Worm (Caenorhabditis elegans): ENCODE data around the gene T26C12.3.

DNA sequence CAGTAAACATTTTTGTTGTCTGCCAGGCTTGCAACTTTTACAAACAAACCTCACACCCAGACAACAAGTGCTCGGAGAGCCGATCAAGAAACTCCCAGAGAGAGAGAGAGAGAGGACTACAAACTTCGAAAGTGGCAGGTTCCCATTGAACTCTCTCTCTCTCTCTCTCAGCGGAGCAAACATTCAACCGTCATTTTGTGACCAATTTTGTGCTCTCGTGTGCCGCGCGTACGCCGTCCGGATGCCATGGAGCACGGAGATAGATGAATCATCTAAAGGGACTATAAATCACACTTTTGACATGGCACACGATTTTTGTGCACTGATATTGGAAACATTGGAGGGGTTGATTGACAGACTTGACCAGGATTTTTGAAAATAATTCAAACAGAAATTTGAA lies 35.7 kb upstream of the T26C12.3 start:
- TF ChIP-seq ceh-24 (tag; optimal IDR thresholded peaks at IDR 0.05) (no peak), mec-3 (tag; optimal IDR thresholded peaks at IDR 0.05; ENCODE audit: borderline replicate concordance) (no peak), ama-1 (optimal IDR thresholded peaks at IDR 0.05) (no peak), C08G9.2 (tag; optimal IDR thresholded peaks at IDR 0.05) (no peak), hlh-30 (tag; optimal IDR thresholded peaks at IDR 0.05; ENCODE audit: insufficient read depth) (no peak), pag-3 (tag; optimal IDR thresholded peaks at IDR 0.05; ENCODE audit: borderline replicate concordance) (no peak), hlh-6 (tag; optimal IDR thresholded peaks at IDR 0.05) (no peak), ets-4 (tag; optimal IDR thresholded peaks at IDR 0.05) (no peak), nfya-1 (tag; optimal IDR thresholded peaks at IDR 0.05) (no peak), ceh-31 (tag; optimal IDR thresholded peaks at IDR 0.05) (no peak)
